Fruit fly (Drosophila melanogaster) whole organism, embryonic: Measurements from ENCODE around the gene Cyp4d1.

Experiments used
- Abd-B ChIP-seq: fragments of 200-800 bp; sonication (Bioruptor generic); optimal IDR thresholded peaks from 2 replicates; lab custom pipeline; 2018; ENCODE audit warnings: missing biosample characterization, mild to moderate bottlenecking, missing genetic modification characterization, moderate library complexity
- CG10209 ChIP-seq: fragments of 200-800 bp; sonication (Bioruptor generic); optimal IDR thresholded peaks from 3 replicates; lab custom pipeline; 2017; ENCODE audit warnings: missing biosample characterization, mild to moderate bottlenecking, missing genetic modification characterization, missing genetic modification reagents
- CG12299 ChIP-seq: fragments of 200-800 bp; sonication (Bioruptor generic); optimal IDR thresholded peaks from 2 replicates; lab custom pipeline; 2018; ENCODE audit warnings: missing biosample characterization, mild to moderate bottlenecking, missing genetic modification characterization
- CG12744 ChIP-seq: fragments of 200-800 bp; sonication (Bioruptor generic); optimal IDR thresholded peaks from 2 replicates; lab custom pipeline; 2016; ENCODE audit warnings: missing biosample characterization, missing genetic modification characterization
- CG15696 ChIP-seq: fragments of 200-800 bp; sonication (Bioruptor generic); optimal IDR thresholded peaks from 2 replicates; lab custom pipeline; 2019; ENCODE audit warnings: missing biosample characterization, mild to moderate bottlenecking, missing genetic modification characterization, moderate library complexity
- CG17568 ChIP-seq: fragments of 200-800 bp; sonication (Bioruptor generic); optimal IDR thresholded peaks from 2 replicates; lab custom pipeline; 2018; ENCODE audit warnings: missing biosample characterization, mild to moderate bottlenecking, missing genetic modification characterization, moderate library complexity
- CG2875 ChIP-seq: fragments of 200-800 bp; sonication (Bioruptor generic); optimal IDR thresholded peaks from 2 replicates; lab custom pipeline; 2017; ENCODE audit warnings: missing biosample characterization, mild to moderate bottlenecking, missing genetic modification characterization, missing genetic modification reagents
- CG3065 ChIP-seq: fragments of 200-800 bp; sonication (Bioruptor generic); optimal IDR thresholded peaks from 2 replicates; lab custom pipeline; 2016; ENCODE audit warnings: missing biosample characterization, missing genetic modification characterization
- CG3726 ChIP-seq: fragments of 200-800 bp; sonication (Bioruptor generic); IDR thresholded peaks from 3 replicates; pipeline ENCODE4, ENCODE4 v1.3.6; 2022; ENCODE audit warnings: missing biosample characterization, missing genetic modification characterization
- CG3847 ChIP-seq: fragments of 200-800 bp; sonication (Bioruptor generic); IDR thresholded peaks from 2 replicates; pipeline ENCODE4 v1.3.6; 2022; ENCODE audit warnings: missing biosample characterization, missing genetic modification characterization
- CG4328 ChIP-seq: fragments of 200-800 bp; sonication (Bioruptor generic); optimal IDR thresholded peaks from 3 replicates; lab custom pipeline; 2017; ENCODE audit warnings: missing biosample characterization, missing genetic modification reagents, missing genetic modification characterization
- CG7556 ChIP-seq: fragments of 200-800 bp; sonication (Bioruptor generic); optimal IDR thresholded peaks from 2 replicates; lab custom pipeline; 2017; ENCODE audit warnings: missing biosample characterization, mild to moderate bottlenecking, missing genetic modification characterization
- CG7928 ChIP-seq: fragments of 200-800 bp; sonication (Bioruptor generic); optimal IDR thresholded peaks from 2 replicates; lab custom pipeline; 2017; ENCODE audit warnings: missing biosample characterization, mild to moderate bottlenecking, missing genetic modification characterization
- CG8944 ChIP-seq: fragments of 200-800 bp; sonication (Bioruptor generic); optimal IDR thresholded peaks from 3 replicates; lab custom pipeline; 2016; ENCODE audit warnings: missing biosample characterization, missing genetic modification characterization
- CG9727 ChIP-seq: fragments of 200-800 bp; sonication (Bioruptor generic); optimal IDR thresholded peaks from 3 replicates; lab custom pipeline; 2017; ENCODE audit warnings: missing biosample characterization, mild to moderate bottlenecking, missing genetic modification characterization
- E2f1 ChIP-seq: fragments of 200-800 bp; sonication (Bioruptor generic); IDR thresholded peaks from 2 replicates; pipeline ENCODE4 v1.3.6; 2022; ENCODE audit warnings: missing biosample characterization, missing genetic modification characterization
- HLH3B ChIP-seq: fragments of 200-800 bp; sonication (Bioruptor generic); IDR thresholded peaks from 2 replicates; pipeline ENCODE4 v1.3.6; 2022; ENCODE audit warnings: missing biosample characterization, missing genetic modification characterization
- Hmx ChIP-seq: fragments of 200-800 bp; sonication (Bioruptor generic); optimal IDR thresholded peaks from 2 replicates; lab custom pipeline; 2016; ENCODE audit warnings: missing biosample characterization, missing genetic modification characterization
- Hr39 ChIP-seq: fragments of >200 bp; optimal IDR thresholded peaks from 2 replicates; lab custom pipeline; 2017
- MESR4 ChIP-seq: fragments of 200-800 bp; sonication (Bioruptor generic); optimal IDR thresholded peaks from 2 replicates; lab custom pipeline; 2018; ENCODE audit warnings: missing biosample characterization, mild to moderate bottlenecking, missing genetic modification characterization, moderate library complexity
- Rx ChIP-seq: fragments of 200-800 bp; sonication (Bioruptor generic); IDR thresholded peaks from 2 replicates; pipeline ENCODE4 v1.3.6; 2022; ENCODE audit warnings: missing biosample characterization, missing genetic modification characterization
- Sry-δ ChIP-seq: fragments of 200-800 bp; sonication (Bioruptor generic); optimal IDR thresholded peaks from 2 replicates; lab custom pipeline; 2016; ENCODE audit warnings: missing biosample characterization, missing genetic modification characterization
- Stat92E ChIP-seq, 3 experiments: fragments of >200 bp in 2 of 3; fragments of 200-800 bp in 1 of 3; sonication (Bioruptor generic) in 1 of 3; optimal IDR thresholded peaks; 2 replicates each; lab custom pipeline; 2017 to 2019; ENCODE audit warnings: missing biosample characterization in 3 of 3, missing genetic modification characterization in 3 of 3, mild to moderate bottlenecking in 1 of 3, moderate library complexity in 1 of 3
- Tbp ChIP-seq: fragments of >200 bp; optimal IDR thresholded peaks from 2 replicates; lab custom pipeline; 2018; ENCODE audit warnings: missing biosample characterization, missing genetic modification characterization
- bab2 ChIP-seq: fragments of 200-800 bp; sonication (Bioruptor generic); optimal IDR thresholded peaks from 2 replicates; lab custom pipeline; 2016; ENCODE audit warnings: missing biosample characterization, missing genetic modification characterization
- cg ChIP-seq: fragments of 200-800 bp; sonication (Bioruptor generic); optimal IDR thresholded peaks from 3 replicates; lab custom pipeline; 2019; ENCODE audit warnings: missing biosample characterization, mild to moderate bottlenecking, missing genetic modification characterization, moderate library complexity
- chinmo ChIP-seq: fragments of 200-800 bp; sonication (Bioruptor generic); IDR thresholded peaks from 4 replicates; pipeline ENCODE4 v1.3.6; 2022; ENCODE audit warnings: missing biosample characterization, missing genetic modification characterization; ENCODE audit not compliant: partially characterized antibody
- cwo ChIP-seq: fragments of 200-800 bp; sonication (Bioruptor generic); optimal IDR thresholded peaks from 3 replicates; lab custom pipeline; 2017; ENCODE audit warnings: missing biosample characterization, missing genetic modification characterization, mild to moderate bottlenecking, moderate library complexity, missing genetic modification reagents
- danr ChIP-seq: fragments of 200-800 bp; sonication (Bioruptor generic); IDR thresholded peaks from 2 replicates; pipeline ENCODE4 v1.3.6; 2022; ENCODE audit warnings: missing biosample characterization, missing genetic modification characterization
- en ChIP-seq: fragments of 200-800 bp; sonication (Bioruptor generic); optimal IDR thresholded peaks from 2 replicates; lab custom pipeline; 2016; ENCODE audit warnings: missing biosample characterization, missing genetic modification characterization
- eyg ChIP-seq: fragments of 200-800 bp; sonication (Bioruptor generic); optimal IDR thresholded peaks from 3 replicates; lab custom pipeline; 2016; ENCODE audit warnings: missing biosample characterization, missing genetic modification characterization
- gcm2 ChIP-seq: fragments of 200-800 bp; sonication (Bioruptor generic); optimal IDR thresholded peaks from 2 replicates; lab custom pipeline; 2016; ENCODE audit warnings: missing biosample characterization, missing genetic modification characterization
- hb ChIP-seq: fragments of 200-800 bp; sonication (Bioruptor generic); IDR thresholded peaks from 3 replicates; pipeline ENCODE4 v1.3.6; 2022; ENCODE audit warnings: missing biosample characterization, missing genetic modification characterization; ENCODE audit not compliant: partially characterized antibody
- kah ChIP-seq: fragments of 200-800 bp; sonication (Bioruptor generic); optimal IDR thresholded peaks from 2 replicates; lab custom pipeline; 2018; ENCODE audit warnings: missing biosample characterization, mild to moderate bottlenecking, missing genetic modification characterization
- lbe ChIP-seq: fragments of 200-800 bp; sonication (Bioruptor generic); optimal IDR thresholded peaks from 2 replicates; lab custom pipeline; 2016; ENCODE audit warnings: missing biosample characterization, mild to moderate bottlenecking, missing genetic modification characterization
- luna ChIP-seq: fragments of 200-800 bp; sonication (Bioruptor generic); optimal IDR thresholded peaks from 2 replicates; lab custom pipeline; 2016; ENCODE audit warnings: missing biosample characterization, missing genetic modification characterization
- nerfin-1 ChIP-seq: fragments of 200-800 bp; sonication (Bioruptor generic); optimal IDR thresholded peaks from 3 replicates; lab custom pipeline; 2019; ENCODE audit warnings: missing biosample characterization, mild to moderate bottlenecking, missing genetic modification characterization, moderate library complexity
- p53 ChIP-seq: fragments of 200-800 bp; sonication (Bioruptor generic); optimal IDR thresholded peaks from 2 replicates; lab custom pipeline; 2016; ENCODE audit warnings: missing biosample characterization, missing genetic modification characterization
- pnt ChIP-seq: fragments of 200-800 bp; sonication (Bioruptor generic); optimal IDR thresholded peaks from 3 replicates; lab custom pipeline; 2016; ENCODE audit warnings: missing biosample characterization, missing genetic modification characterization
- prd ChIP-seq, 3 experiments: fragments of >200 bp in 2 of 3; fragments of 200-800 bp in 1 of 3; sonication (Bioruptor generic) in 1 of 3; optimal IDR thresholded peaks in 2 of 3; IDR thresholded peaks in 1 of 3; 2 replicates in 2 of 3; 3 replicates in 1 of 3; pipeline versions ENCODE4 v1.3.6 to Lab custom; 2017 to 2022; ENCODE audit warnings: missing biosample characterization in 1 of 3, missing genetic modification characterization in 1 of 3
- pzg ChIP-seq: fragments of 200-800 bp; sonication (Bioruptor generic); optimal IDR thresholded peaks from 3 replicates; lab custom pipeline; 2018; ENCODE audit warnings: missing biosample characterization, mild to moderate bottlenecking, missing genetic modification characterization, moderate library complexity
- sd ChIP-seq: fragments of 200-800 bp; sonication (Bioruptor generic); optimal IDR thresholded peaks from 3 replicates; lab custom pipeline; 2018; ENCODE audit warnings: missing biosample characterization, mild to moderate bottlenecking, missing genetic modification characterization, moderate library complexity
- sim ChIP-seq: fragments of 200-800 bp; sonication (Bioruptor generic); IDR thresholded peaks from 2 replicates; pipeline ENCODE4 v1.3.6; 2022; ENCODE audit warnings: missing biosample characterization, missing genetic modification characterization
- slbo ChIP-seq: fragments of 200-800 bp; sonication (Bioruptor generic); IDR thresholded peaks from 2 replicates; pipeline ENCODE4 v1.3.6; 2022; ENCODE audit warnings: missing biosample characterization, missing genetic modification characterization
- sr ChIP-seq: fragments of 200-800 bp; sonication (Bioruptor generic); IDR thresholded peaks from 3 replicates; pipeline ENCODE4 v1.3.6; 2022; ENCODE audit warnings: missing biosample characterization, missing genetic modification characterization
- tio ChIP-seq: fragments of 200-800 bp; sonication (Bioruptor generic); optimal IDR thresholded peaks from 2 replicates; lab custom pipeline; 2017; ENCODE audit warnings: missing biosample characterization, missing genetic modification characterization, inconsistent platforms
- zf30C ChIP-seq: fragments of 200-800 bp; sonication (Bioruptor generic); optimal IDR thresholded peaks from 3 replicates; lab custom pipeline; 2018; ENCODE audit warnings: missing biosample characterization, mild to moderate bottlenecking, missing genetic modification characterization

Cyp4d1 gene

DNA sequence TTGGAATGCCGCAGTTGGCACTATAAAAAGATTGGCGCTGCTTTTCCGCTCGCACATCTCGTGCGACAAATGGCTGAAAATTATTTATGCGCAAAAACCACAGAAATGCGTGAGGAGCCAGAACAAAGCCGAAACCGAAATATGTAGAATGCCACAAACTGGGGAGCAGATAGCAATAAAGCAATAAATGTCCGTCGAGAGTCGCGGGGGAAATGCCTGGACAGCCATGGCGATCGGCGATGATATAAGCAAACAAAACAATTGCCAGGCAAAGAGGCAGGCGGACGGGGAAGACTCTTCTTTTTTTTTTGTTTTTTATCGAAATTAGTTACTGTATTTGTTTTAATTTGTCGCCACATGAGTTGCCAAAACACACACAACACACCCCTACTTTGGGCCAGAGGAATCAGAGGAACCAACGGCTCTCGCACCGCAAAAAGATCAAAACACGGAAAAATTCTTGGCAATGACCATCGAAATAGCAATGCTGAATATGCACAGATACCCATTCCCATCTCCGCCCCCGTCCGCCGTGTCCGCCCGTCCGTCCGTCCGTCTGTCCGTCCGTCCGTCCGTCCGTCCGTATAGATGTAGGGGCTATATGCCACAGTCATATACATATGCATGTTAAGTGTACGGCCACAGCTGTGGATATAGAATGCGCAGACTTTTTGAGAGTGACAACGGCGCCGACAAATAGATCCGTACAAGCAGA lies 6.7 kb upstream of the Cyp4d1 start (continued):
- TF ChIP-seq CG10209 (no peak), CG17568 (GFP tag; lab: Kevin White, UChicago) (no peak), HLH3B (GFP tag; lab: Robert Waterston, UW) (no peak), CG2875 (GFP tag; lab: Kevin White, UChicago) (no peak), Sry-δ (no peak), Abd-B (GFP tag; lab: Kevin White, UChicago) (no peak), CG12299 (tag; lab: Kevin White, UChicago) (no peak), Hmx (GFP tag; lab: Kevin White, UChicago) (no peak), sd (tag; lab: Kevin White, UChicago) (peak; percentile 79), lbe (GFP tag; lab: Kevin White, UChicago) (no peak), MESR4 (GFP tag; lab: Kevin White, UChicago) (no peak), Stat92E (GFP tag; optimal IDR thresholded peaks at IDR 0.05; lab: Kevin White, UChicago) (no peak), CG4328 (GFP tag; lab: Kevin White, UChicago) (no peak), cg (no peak), CG12744 (GFP tag; lab: Kevin White, UChicago) (no peak), CG3065 (GFP tag; lab: Kevin White, UChicago) (no peak), bab2 (GFP tag; lab: Kevin White, UChicago) (no peak), kah (no peak), hb (GFP tag; lab: Robert Waterston, UW) (no peak), p53 (GFP tag; lab: Kevin White, UChicago) (no peak), E2f1 (GFP tag; lab: Robert Waterston, UW) (no peak), pzg (no peak), chinmo (GFP tag; lab: Robert Waterston, UW) (0 out of 4 replicates have a peak, but pooled peaks have one; percentile 57), slbo (GFP tag; lab: Robert Waterston, UW) (no peak), CG8944 (no peak), CG7928 (GFP tag; lab: Kevin White, UChicago) (no peak), sim (GFP tag; lab: Robert Waterston, UW) (no peak), cwo (GFP tag; lab: Kevin White, UChicago) (peak; percentile 44), danr (GFP tag; lab: Robert Waterston, UW) (no peak), sr (GFP tag; lab: Robert Waterston, UW) (peak; percentile 46; the same call in 1 of the 3 replicates), pnt (GFP tag; lab: Kevin White, UChicago) (no peak), Rx (GFP tag; lab: Robert Waterston, UW) (no peak), CG7556 (no peak), CG15696 (tag; lab: Kevin White, UChicago) (no peak), Tbp (GFP tag; lab: Kevin White, UChicago) (no peak), luna (GFP tag; lab: Kevin White, UChicago) (no peak), CG9727 (GFP tag; lab: Kevin White, UChicago) (no peak), zf30C (GFP tag; lab: Kevin White, UChicago) (no peak), eyg (GFP tag; lab: Kevin White, UChicago) (no peak), CG3847 (GFP tag; lab: Robert Waterston, UW) (no peak), nerfin-1 (tag; lab: Kevin White, UChicago) (no peak), en (GFP tag; lab: Kevin White, UChicago) (no peak), gcm2 (GFP tag; lab: Kevin White, UChicago) (no peak), CG3726 (GFP tag; lab: Robert Waterston, UW) (no peak), tio (GFP tag; lab: Kevin White, UChicago) (no peak), Hr39 (lab: Kevin White, UChicago) (peak; percentile 85), prd (optimal IDR thresholded peaks at IDR 0.05; lab: Kevin White, UChicago) (no peak), prd (GFP tag; IDR thresholded peaks at IDR 0.05; lab: Robert Waterston, UW) (no peak)
